Worm (Caenorhabditis elegans) whole organism, young adult: ENCODE results near the gene C08B6.11.

Source experiments
- B0261.1 ChIP-seq: sonication (generic microtip); optimal IDR thresholded peaks from 2 replicates; lab custom pipeline; 2016; ENCODE audit warnings: mild to moderate bottlenecking, missing genetic modification characterization, moderate library complexity, missing compliant biosample characterization
- atf-7 ChIP-seq: sonication (generic microtip); optimal IDR thresholded peaks from 2 replicates; lab custom pipeline; 2017; ENCODE audit warnings: mild to moderate bottlenecking, missing genetic modification characterization, missing compliant biosample characterization
- fkh-3 ChIP-seq: sonication (generic microtip); optimal IDR thresholded peaks from 2 replicates; lab custom pipeline; 2016; ENCODE audit warnings: mild to moderate bottlenecking, missing genetic modification characterization, missing compliant biosample characterization

- no peak for TF ChIP-seq B0261.1 (tag; lab: Kevin White, UChicago)
- TF ChIP-seq atf-7: no peak
- TF ChIP-seq fkh-3 (tag; lab: Kevin White, UChicago): no peak
These were observed 9.0 kb upstream of the C08B6.11 start, which contains the start of gene ugt-47 for ce11 chrV:10098429-10098828.
